Fruit fly (Drosophila melanogaster): ENCODE data around the gene Rift.

Gene Rift

dm6 chr3R:31810073-31810530 is at the start of gene Rift:
Rift (minus strand) TSS chr3R:31810186.
- TF ChIP-seq ttk (optimal IDR thresholded peaks at IDR 0.05) = no peak
- TF ChIP-seq Sin3A (optimal IDR thresholded peaks at IDR 0.05) = no peak
- no peak for TF ChIP-seq insv (optimal IDR thresholded peaks at IDR 0.05)
- no peak for TF ChIP-seq h (optimal IDR thresholded peaks at IDR 0.05)
- no peak for TF ChIP-seq Myc (optimal IDR thresholded peaks at IDR 0.05)
- TF ChIP-seq psq (optimal IDR thresholded peaks at IDR 0.05) = no peak

dm6 chr3R:31852185-31852584 is 42.2 kb upstream of the Rift start:
- TF ChIP-seq insv (optimal IDR thresholded peaks at IDR 0.05) (no peak), h (optimal IDR thresholded peaks at IDR 0.05) (no peak), ttk (optimal IDR thresholded peaks at IDR 0.05) (no peak), Myc (optimal IDR thresholded peaks at IDR 0.05) (no peak), Sin3A (optimal IDR thresholded peaks at IDR 0.05) (no peak), psq (optimal IDR thresholded peaks at IDR 0.05) (no peak)

- TF ChIP-seq ttk (optimal IDR thresholded peaks at IDR 0.05) (no peak), psq (optimal IDR thresholded peaks at IDR 0.05) (no peak), insv (optimal IDR thresholded peaks at IDR 0.05) (no peak), Sin3A (optimal IDR thresholded peaks at IDR 0.05) (no peak)
Measured at dm6 chr3R:31826422-31826821, 16.4 kb upstream of the Rift start.

- TF ChIP-seq ttk (optimal IDR thresholded peaks at IDR 0.05) (no peak), Myc (optimal IDR thresholded peaks at IDR 0.05) (no peak), insv (optimal IDR thresholded peaks at IDR 0.05) (no peak), psq (optimal IDR thresholded peaks at IDR 0.05) (no peak), h (optimal IDR thresholded peaks at IDR 0.05) (no peak), Sin3A (optimal IDR thresholded peaks at IDR 0.05) (no peak)
Measured at dm6 chr3R:31825571-31826068, 15.6 kb upstream of the Rift start.

- TF ChIP-seq psq (optimal IDR thresholded peaks at IDR 0.05) (no peak), Myc (optimal IDR thresholded peaks at IDR 0.05) (no peak), Sin3A (optimal IDR thresholded peaks at IDR 0.05) (no peak), insv (optimal IDR thresholded peaks at IDR 0.05) (no peak), h (optimal IDR thresholded peaks at IDR 0.05) (no peak), ttk (optimal IDR thresholded peaks at IDR 0.05) (no peak)
Measured at dm6 chr3R:31824200-31824599, 14.2 kb upstream of the Rift start.

- TF ChIP-seq Myc (optimal IDR thresholded peaks at IDR 0.05) (no peak), ttk (optimal IDR thresholded peaks at IDR 0.05) (no peak), psq (optimal IDR thresholded peaks at IDR 0.05) (no peak), Sin3A (optimal IDR thresholded peaks at IDR 0.05) (no peak), h (optimal IDR thresholded peaks at IDR 0.05) (no peak), insv (optimal IDR thresholded peaks at IDR 0.05) (no peak)
Measured at dm6 chr3R:31822462-31822861, 12.5 kb upstream of the Rift start.

- no peak for TF ChIP-seq Myc (optimal IDR thresholded peaks at IDR 0.05)
- TF ChIP-seq h (optimal IDR thresholded peaks at IDR 0.05) = no peak
- TF ChIP-seq ttk (optimal IDR thresholded peaks at IDR 0.05) = no peak
- no peak for TF ChIP-seq psq (optimal IDR thresholded peaks at IDR 0.05)
- TF ChIP-seq insv (optimal IDR thresholded peaks at IDR 0.05) = no peak
- TF ChIP-seq Sin3A (optimal IDR thresholded peaks at IDR 0.05) = no peak
Measured at dm6 chr3R:31812976-31813298, 3.0 kb upstream of the Rift start.

dm6 chr3R:31812117-31812975 is 2.4 kb upstream of the Rift start, which contains the start of the genes FeCH and RhoGAP100F:
FeCH (minus strand) TSS chr3R:31812296.
RhoGAP100F (plus strand) TSS chr3R:31812609.
- TF ChIP-seq psq (optimal IDR thresholded peaks at IDR 0.05) = no peak
- TF ChIP-seq h (optimal IDR thresholded peaks at IDR 0.05) = no peak
- no peak for TF ChIP-seq Myc (optimal IDR thresholded peaks at IDR 0.05)
- no peak for TF ChIP-seq Sin3A (optimal IDR thresholded peaks at IDR 0.05)
- no peak for TF ChIP-seq ttk (optimal IDR thresholded peaks at IDR 0.05)
- no peak for TF ChIP-seq insv (optimal IDR thresholded peaks at IDR 0.05)

dm6 chr3R:31809622-31810021 is 364 bp downstream of the Rift start:
- TF ChIP-seq insv (optimal IDR thresholded peaks at IDR 0.05) (no peak), psq (optimal IDR thresholded peaks at IDR 0.05) (no peak), h (optimal IDR thresholded peaks at IDR 0.05) (no peak), Sin3A (optimal IDR thresholded peaks at IDR 0.05) (no peak), Myc (optimal IDR thresholded peaks at IDR 0.05) (no peak), ttk (optimal IDR thresholded peaks at IDR 0.05) (no peak)

- TF ChIP-seq insv (optimal IDR thresholded peaks at IDR 0.05) = no peak
Measured at dm6 chr3R:31808571-31808970, 1.4 kb downstream of the Rift start.

dm6 chr3R:31805228-31805738 is 4.7 kb downstream of the Rift start, which contains the start of the genes CG42233 and CG1971:
CG42233 (minus strand) TSS chr3R:31805278.
CG1971 (plus strand) TSS chr3R:31805468.
- TF ChIP-seq h (optimal IDR thresholded peaks at IDR 0.05) = no peak
- TF ChIP-seq Myc (optimal IDR thresholded peaks at IDR 0.05) = no peak
- no peak for TF ChIP-seq psq (optimal IDR thresholded peaks at IDR 0.05)
- no peak for TF ChIP-seq ttk (optimal IDR thresholded peaks at IDR 0.05)
- TF ChIP-seq insv (optimal IDR thresholded peaks at IDR 0.05) = no peak
- no peak for TF ChIP-seq Sin3A (optimal IDR thresholded peaks at IDR 0.05)

dm6 chr3R:31800663-31801062 is 9.3 kb downstream of the Rift start, which contains the start of gene Ir100a:
Ir100a (plus strand) TSS chr3R:31800963.
- TF ChIP-seq Myc (optimal IDR thresholded peaks at IDR 0.05) = no peak

dm6 chr3R:31794457-31794856 is 15.5 kb downstream of the Rift start:
- no peak for TF ChIP-seq Myc (optimal IDR thresholded peaks at IDR 0.05)
- TF ChIP-seq insv (optimal IDR thresholded peaks at IDR 0.05) = no peak
- no peak for TF ChIP-seq ttk (optimal IDR thresholded peaks at IDR 0.05)
- TF ChIP-seq h (optimal IDR thresholded peaks at IDR 0.05) = no peak
- no peak for TF ChIP-seq psq (optimal IDR thresholded peaks at IDR 0.05)
- no peak for TF ChIP-seq Sin3A (optimal IDR thresholded peaks at IDR 0.05)

All from Kc167 (cell line).